Fruit fly (Drosophila melanogaster) whole organism, embryonic: ENCODE results near the gene hob.

Experiments used
- ATbp ChIP-seq: fragments of 200-800 bp; sonication (Bioruptor generic); optimal IDR thresholded peaks from 2 replicates; lab custom pipeline; 2017; ENCODE audit warnings: missing biosample characterization, mild to moderate bottlenecking, missing genetic modification characterization, missing genetic modification reagents
- Adf1 ChIP-seq: fragments of 200-800 bp; sonication (Bioruptor generic); IDR thresholded peaks from 2 replicates; pipeline ENCODE4 v1.3.6; 2022; ENCODE audit warnings: missing biosample characterization, missing genetic modification characterization
- Antp ChIP-seq: fragments of 200-800 bp; sonication (Bioruptor generic); optimal IDR thresholded peaks from 3 replicates; lab custom pipeline; 2016; ENCODE audit warnings: missing biosample characterization, missing genetic modification characterization
- CG10543 ChIP-seq: fragments of 200-800 bp; sonication (Bioruptor generic); optimal IDR thresholded peaks from 3 replicates; lab custom pipeline; 2017; ENCODE audit warnings: missing biosample characterization, mild to moderate bottlenecking, missing genetic modification characterization, moderate library complexity
- CG11504 ChIP-seq: fragments of 200-800 bp; sonication (Bioruptor generic); optimal IDR thresholded peaks from 3 replicates; lab custom pipeline; 2019; ENCODE audit warnings: missing biosample characterization, mild to moderate bottlenecking, missing genetic modification characterization, moderate library complexity
- CG12104 ChIP-seq: fragments of 200-800 bp; sonication (Bioruptor generic); optimal IDR thresholded peaks from 3 replicates; lab custom pipeline; 2016; ENCODE audit warnings: missing biosample characterization, missing genetic modification characterization
- CG12219 ChIP-seq: fragments of 200-800 bp; sonication (Bioruptor generic); optimal IDR thresholded peaks from 3 replicates; lab custom pipeline; 2018; ENCODE audit warnings: missing biosample characterization, mild to moderate bottlenecking, missing genetic modification characterization
- CG15073 ChIP-seq: fragments of 200-800 bp; sonication (Bioruptor generic); optimal IDR thresholded peaks from 2 replicates; lab custom pipeline; 2016; ENCODE audit warnings: missing biosample characterization, missing genetic modification characterization
- CG16863 ChIP-seq: fragments of 200-800 bp; sonication (Bioruptor generic); optimal IDR thresholded peaks from 3 replicates; lab custom pipeline; 2016; ENCODE audit warnings: missing biosample characterization, missing genetic modification characterization
- CG17361 ChIP-seq: fragments of 200-800 bp; sonication (Bioruptor generic); IDR thresholded peaks from 3 replicates; pipeline ENCODE4 v1.3.6; 2022; ENCODE audit warnings: missing biosample characterization, missing genetic modification characterization
- CG18262 ChIP-seq: fragments of 200-800 bp; optimal IDR thresholded peaks from 3 replicates; lab custom pipeline; 2019; ENCODE audit warnings: missing biosample characterization, mild to moderate bottlenecking, missing genetic modification characterization, moderate library complexity
- CG18476 ChIP-seq: fragments of 200-800 bp; sonication (Bioruptor generic); optimal IDR thresholded peaks from 2 replicates; lab custom pipeline; 2016; ENCODE audit warnings: missing biosample characterization, mild to moderate bottlenecking, missing genetic modification characterization
- CG18764 ChIP-seq: fragments of 200-800 bp; sonication (Bioruptor generic); optimal IDR thresholded peaks from 3 replicates; lab custom pipeline; 2016; ENCODE audit warnings: missing biosample characterization, missing genetic modification characterization
- CG2116 ChIP-seq: fragments of 200-800 bp; sonication (Bioruptor generic); optimal IDR thresholded peaks from 3 replicates; lab custom pipeline; 2018; ENCODE audit warnings: missing biosample characterization, mild to moderate bottlenecking, missing genetic modification characterization
- CG31224 ChIP-seq: fragments of 200-800 bp; sonication (Bioruptor generic); IDR thresholded peaks from 2 replicates; pipeline ENCODE4 v1.3.6; 2022; ENCODE audit warnings: missing biosample characterization, missing genetic modification characterization
- CG3838 ChIP-seq: fragments of 200-800 bp; sonication (Bioruptor generic); optimal IDR thresholded peaks from 3 replicates; lab custom pipeline; 2016; ENCODE audit warnings: missing biosample characterization, missing genetic modification characterization
- CG6854 ChIP-seq: fragments of 200-800 bp; sonication (Bioruptor generic); optimal IDR thresholded peaks from 3 replicates; lab custom pipeline; 2017; ENCODE audit warnings: missing biosample characterization, mild to moderate bottlenecking, missing genetic modification characterization
- CG7357 ChIP-seq: fragments of 200-800 bp; sonication (Bioruptor generic); IDR thresholded peaks from 3 replicates; pipeline ENCODE4 v1.3.6; 2022; ENCODE audit warnings: missing biosample characterization, missing genetic modification characterization
- CG7372 ChIP-seq: fragments of 200-800 bp; sonication (Bioruptor generic); IDR thresholded peaks from 2 replicates; pipeline ENCODE4 v1.3.6; 2022; ENCODE audit warnings: missing biosample characterization, missing genetic modification characterization
- CG7745 ChIP-seq: fragments of 200-800 bp; sonication (Bioruptor generic); optimal IDR thresholded peaks from 2 replicates; lab custom pipeline; 2018; ENCODE audit warnings: missing biosample characterization, mild to moderate bottlenecking, missing genetic modification characterization, moderate library complexity
- Camta ChIP-seq: fragments of 200-800 bp; sonication (Bioruptor generic); optimal IDR thresholded peaks from 2 replicates; lab custom pipeline; 2016; ENCODE audit warnings: missing biosample characterization, missing genetic modification characterization
- D19B ChIP-seq: fragments of 200-800 bp; sonication (Bioruptor generic); optimal IDR thresholded peaks from 2 replicates; lab custom pipeline; 2017; ENCODE audit warnings: missing biosample characterization, mild to moderate bottlenecking, missing genetic modification characterization
- Dek ChIP-seq: fragments of 200-800 bp; sonication (Bioruptor generic); optimal IDR thresholded peaks from 3 replicates; lab custom pipeline; 2019; ENCODE audit warnings: missing biosample characterization, mild to moderate bottlenecking, missing genetic modification characterization, moderate library complexity
- Dip3 ChIP-seq: fragments of 200-800 bp; sonication (Bioruptor generic); optimal IDR thresholded peaks from 3 replicates; lab custom pipeline; 2016; ENCODE audit warnings: missing biosample characterization, missing genetic modification characterization
- Dref ChIP-seq: fragments of 200-800 bp; sonication (Bioruptor generic); IDR thresholded peaks from 2 replicates; pipeline ENCODE4 v1.3.6; 2022; ENCODE audit warnings: missing biosample characterization, missing genetic modification characterization
- Drgx ChIP-seq: fragments of 200-800 bp; sonication (Bioruptor generic); IDR thresholded peaks from 2 replicates; pipeline ENCODE4 v1.3.6; 2022; ENCODE audit warnings: missing biosample characterization, missing genetic modification characterization
- ERR ChIP-seq: fragments of 200-800 bp; sonication (Bioruptor generic); optimal IDR thresholded peaks from 2 replicates; lab custom pipeline; 2016; ENCODE audit warnings: missing biosample characterization, missing genetic modification characterization
- HHEX ChIP-seq: fragments of 200-800 bp; sonication (Bioruptor generic); optimal IDR thresholded peaks from 3 replicates; lab custom pipeline; 2017; ENCODE audit warnings: missing biosample characterization, mild to moderate bottlenecking, missing genetic modification characterization, missing genetic modification reagents
- MBD-R2 ChIP-seq: fragments of 200-800 bp; sonication (Bioruptor generic); IDR thresholded peaks from 2 replicates; pipeline ENCODE4 v1.3.6; 2022; ENCODE audit warnings: missing biosample characterization, missing genetic modification characterization
- Poxn ChIP-seq: fragments of 200-800 bp; sonication (Bioruptor generic); IDR thresholded peaks from 2 replicates; pipeline ENCODE4 v1.3.6; 2022; ENCODE audit warnings: missing biosample characterization, missing genetic modification characterization
- Sox100B ChIP-seq: fragments of 200-800 bp; sonication (Bioruptor generic); optimal IDR thresholded peaks from 3 replicates; lab custom pipeline; 2018; ENCODE audit warnings: missing biosample characterization, mild to moderate bottlenecking, missing genetic modification characterization
- Stat92E ChIP-seq, 3 experiments: fragments of >200 bp in 2 of 3; fragments of 200-800 bp in 1 of 3; sonication (Bioruptor generic) in 1 of 3; optimal IDR thresholded peaks; 2 replicates each; lab custom pipeline; 2017 to 2019; ENCODE audit warnings: missing biosample characterization in 3 of 3, missing genetic modification characterization in 3 of 3, mild to moderate bottlenecking in 1 of 3, moderate library complexity in 1 of 3
- Tbp ChIP-seq: fragments of >200 bp; optimal IDR thresholded peaks from 2 replicates; lab custom pipeline; 2018; ENCODE audit warnings: missing biosample characterization, missing genetic modification characterization
- ara ChIP-seq: fragments of 200-800 bp; sonication (Bioruptor generic); IDR thresholded peaks from 2 replicates; pipeline ENCODE4 v1.3.6; 2022; ENCODE audit warnings: missing biosample characterization, missing genetic modification characterization
- cas ChIP-seq: fragments of 200-800 bp; sonication (Bioruptor generic); IDR thresholded peaks from 2 replicates; pipeline ENCODE4 v1.3.6; 2022; ENCODE audit warnings: missing biosample characterization, missing genetic modification characterization
- cato ChIP-seq: fragments of 200-800 bp; sonication (Bioruptor generic); optimal IDR thresholded peaks from 2 replicates; lab custom pipeline; 2016; ENCODE audit warnings: missing biosample characterization, missing genetic modification characterization, borderline replicate concordance
- dm ChIP-seq: fragments of 200-800 bp; sonication (Bioruptor generic); optimal IDR thresholded peaks from 3 replicates; lab custom pipeline; 2016; ENCODE audit warnings: missing biosample characterization, missing genetic modification characterization
- dmrt11E ChIP-seq: fragments of 200-800 bp; sonication (Bioruptor generic); optimal IDR thresholded peaks from 3 replicates; lab custom pipeline; 2018; ENCODE audit warnings: missing biosample characterization, mild to moderate bottlenecking, missing genetic modification characterization, moderate library complexity
- en ChIP-seq: fragments of 200-800 bp; sonication (Bioruptor generic); optimal IDR thresholded peaks from 2 replicates; lab custom pipeline; 2016; ENCODE audit warnings: missing biosample characterization, missing genetic modification characterization
- jumu ChIP-seq: fragments of 200-800 bp; sonication (Bioruptor generic); optimal IDR thresholded peaks from 3 replicates; lab custom pipeline; 2016; ENCODE audit warnings: missing biosample characterization, missing genetic modification characterization
- kni ChIP-seq: fragments of 200-800 bp; sonication (Bioruptor generic); optimal IDR thresholded peaks from 3 replicates; lab custom pipeline; 2017; ENCODE audit warnings: mild to moderate bottlenecking, missing biosample characterization, missing genetic modification reagents, missing genetic modification characterization
- mam ChIP-seq: fragments of 200-800 bp; sonication (Bioruptor generic); optimal IDR thresholded peaks from 3 replicates; lab custom pipeline; 2016; ENCODE audit warnings: missing biosample characterization, missing genetic modification characterization
- mirr ChIP-seq: fragments of 200-800 bp; sonication (Bioruptor generic); optimal IDR thresholded peaks from 3 replicates; lab custom pipeline; 2018; ENCODE audit warnings: missing biosample characterization, mild to moderate bottlenecking, missing genetic modification characterization
- mld ChIP-seq: fragments of 200-800 bp; sonication (Bioruptor generic); IDR thresholded peaks from 3 replicates; pipeline ENCODE4 v1.3.6; 2022; ENCODE audit warnings: missing biosample characterization, missing genetic modification characterization; ENCODE audit not compliant: partially characterized antibody
- pzg ChIP-seq: fragments of 200-800 bp; sonication (Bioruptor generic); optimal IDR thresholded peaks from 3 replicates; lab custom pipeline; 2018; ENCODE audit warnings: missing biosample characterization, mild to moderate bottlenecking, missing genetic modification characterization, moderate library complexity
- schlank ChIP-seq: fragments of 200-800 bp; sonication (Bioruptor generic); optimal IDR thresholded peaks from 2 replicates; lab custom pipeline; 2018; ENCODE audit warnings: missing biosample characterization, mild to moderate bottlenecking, missing genetic modification characterization
- shn ChIP-seq: fragments of 200-800 bp; sonication (Bioruptor generic); optimal IDR thresholded peaks from 3 replicates; lab custom pipeline; 2016; ENCODE audit warnings: missing biosample characterization, missing genetic modification characterization
- slou ChIP-seq: fragments of 200-800 bp; sonication (Bioruptor generic); optimal IDR thresholded peaks from 3 replicates; lab custom pipeline; 2016; ENCODE audit warnings: missing biosample characterization, missing genetic modification characterization
- stc ChIP-seq: fragments of 200-800 bp; sonication (Bioruptor generic); IDR thresholded peaks from 2 replicates; pipeline ENCODE4 v1.3.6; 2022; ENCODE audit warnings: missing biosample characterization, missing genetic modification characterization
- tup ChIP-seq: fragments of 200-800 bp; sonication (Bioruptor generic); optimal IDR thresholded peaks from 2 replicates; lab custom pipeline; 2016; ENCODE audit warnings: missing biosample characterization, mild to moderate bottlenecking, missing genetic modification characterization, moderate library complexity
- vfl ChIP-seq: fragments of 200-800 bp; sonication (Bioruptor generic); optimal IDR thresholded peaks from 2 replicates; lab custom pipeline; 2016; ENCODE audit warnings: missing biosample characterization, missing genetic modification characterization

The hob gene

DNA sequence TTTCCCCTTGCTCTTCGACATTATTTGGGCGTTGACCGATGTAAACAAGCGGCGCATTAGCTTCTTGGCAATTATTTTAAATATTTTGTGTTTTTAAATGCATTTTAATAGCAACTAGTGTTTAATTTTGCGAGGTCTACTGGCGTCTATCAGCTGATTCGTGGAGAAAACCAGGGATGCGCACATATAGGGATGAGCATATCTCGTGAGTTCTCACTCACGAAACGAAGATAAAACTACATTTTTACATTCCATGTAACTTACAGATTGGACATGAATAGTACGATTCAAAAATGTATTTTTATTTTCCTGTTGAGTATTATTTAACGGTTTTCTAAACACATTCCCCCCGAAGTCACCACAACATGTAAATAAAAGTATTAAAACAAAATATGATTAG is 21.3 kb downstream of the hob start, which contains the start of gene CG14966 (continued):
- TF ChIP-seq mirr (peak; percentile 30), kni (peak; percentile 20), CG31224 (GFP tag; lab: Robert Waterston, UW) (no peak), slou (GFP tag; lab: Kevin White, UChicago) (no peak), CG12104 (no peak), jumu (GFP tag; lab: Kevin White, UChicago) (peak; percentile 9), Adf1 (GFP tag; lab: Robert Waterston, UW) (no peak), CG16863 (GFP tag; lab: Kevin White, UChicago) (no peak), en (GFP tag; lab: Kevin White, UChicago) (no peak), dm (GFP tag; lab: Kevin White, UChicago) (no peak), Tbp (no peak), CG7357 (GFP tag; lab: Robert Waterston, UW) (no peak), Dip3 (GFP tag; lab: Kevin White, UChicago) (no peak), Dek (tag; lab: Kevin White, UChicago) (peak; percentile 53), Dref (GFP tag; lab: Robert Waterston, UW) (0 out of 2 replicates have a peak, but pooled peaks have one; percentile 36), CG2116 (GFP tag; lab: Kevin White, UChicago) (peak; percentile 43), stc (GFP tag; lab: Robert Waterston, UW) (no peak), CG17361 (GFP tag; lab: Robert Waterston, UW) (0 out of 3 replicates have a peak, but pooled peaks have one; percentile 24), ERR (GFP tag; lab: Kevin White, UChicago) (peak; percentile 25), CG3838 (GFP tag; lab: Kevin White, UChicago) (no peak), cas (GFP tag; lab: Robert Waterston, UW) (no peak), HHEX (GFP tag; lab: Kevin White, UChicago) (no peak), schlank (tag; lab: Kevin White, UChicago) (no peak), tup (GFP tag; lab: Kevin White, UChicago) (no peak), MBD-R2 (GFP tag; lab: Robert Waterston, UW) (peak; percentile 97), CG7372 (GFP tag; lab: Robert Waterston, UW) (no peak), Antp (GFP tag; lab: Kevin White, UChicago) (peak; percentile 22), mld (GFP tag; lab: Robert Waterston, UW) (peak; percentile 78; the same call in 2 of the 3 replicates), Drgx (GFP tag; lab: Robert Waterston, UW) (no peak), CG12219 (GFP tag; lab: Kevin White, UChicago) (no peak), CG18764 (no peak), Stat92E (GFP tag; optimal IDR thresholded peaks at IDR 0.05; lab: Kevin White, UChicago) (peak in 1 of 3 experiments; percentile 80), vfl (peak; percentile 28), CG18476 (GFP tag; lab: Kevin White, UChicago) (no peak), CG10543 (GFP tag; lab: Kevin White, UChicago) (peak; percentile 13), cato (GFP tag; lab: Kevin White, UChicago) (no peak), CG6854 (GFP tag; lab: Kevin White, UChicago) (no peak), Camta (GFP tag; lab: Kevin White, UChicago) (peak; percentile 0), ATbp (GFP tag; lab: Kevin White, UChicago) (no peak), D19B (GFP tag; lab: Kevin White, UChicago) (no peak), Poxn (GFP tag; lab: Robert Waterston, UW) (no peak), pzg (GFP tag; lab: Kevin White, UChicago) (peak; percentile 89), CG18262 (tag; lab: Kevin White, UChicago) (peak; percentile 7), ara (GFP tag; lab: Robert Waterston, UW) (no peak), dmrt11E (no peak), shn (GFP tag; lab: Kevin White, UChicago) (peak; percentile 10), CG7745 (tag; lab: Kevin White, UChicago) (no peak), CG15073 (GFP tag; lab: Kevin White, UChicago) (no peak), CG11504 (peak; percentile 32), Sox100B (GFP tag; lab: Kevin White, UChicago) (no peak), mam (GFP tag; lab: Kevin White, UChicago) (peak; percentile 62)
